Worm (Caenorhabditis elegans): ENCODE measurements around the gene C25H3.16.

C25H3.16 gene

ce11 chrII:5660736-5661734 is 5.1 kb upstream of the C25H3.16 start, which contains the start of the genes ift-43 and mdt-26 (continued):
- TF ChIP-seq zfp-3 (GFP tag; conservative IDR thresholded peaks at IDR 0.05), result 0 out of 2 replicates have a peak, but pooled peaks have one; percentile 36
- no peak for TF ChIP-seq F26F4.8 (GFP tag; conservative IDR thresholded peaks at IDR 0.05)
- peak; percentile 92 for TF ChIP-seq ctbp-1 (GFP tag; IDR thresholded peaks at IDR 0.05)
- no peak for TF ChIP-seq zfp-2 (tag; optimal IDR thresholded peaks at IDR 0.05)
- TF ChIP-seq gei-8 (GFP tag; optimal IDR thresholded peaks at IDR 0.05), result no peak
- no peak for TF ChIP-seq spr-3 (GFP tag; optimal IDR thresholded peaks at IDR 0.05)
- no peak for TF ChIP-seq skn-1 (tag; optimal IDR thresholded peaks at IDR 0.05)
- TF ChIP-seq unc-62 (GFP tag; optimal IDR thresholded peaks at IDR 0.05 in 1 of 2), result peak in 1 of 2 experiments; percentile 97
- TF ChIP-seq unc-62 (tag; optimal IDR thresholded peaks at IDR 0.05), result no peak
- TF ChIP-seq R02D3.7 (tag; optimal IDR thresholded peaks at IDR 0.05), result no peak
- TF ChIP-seq nhr-25 (tag; optimal IDR thresholded peaks at IDR 0.05; ENCODE audit: borderline replicate concordance, insufficient read depth), result peak; percentile 61
- TF ChIP-seq tra-1 (GFP tag; IDR thresholded peaks at IDR 0.05), result peak; percentile 46; the same call in 1 of the 2 replicates
- no peak for TF ChIP-seq ztf-7 (tag; optimal IDR thresholded peaks at IDR 0.05)
- peak; percentile 31 to 69 for TF ChIP-seq hif-1 (tag; optimal IDR thresholded peaks at IDR 0.05)
- peak; percentile 69 for TF ChIP-seq lim-7 (GFP tag; IDR thresholded peaks at IDR 0.05)
- peak; percentile 83 for TF ChIP-seq nhr-42 (GFP tag; IDR thresholded peaks at IDR 0.05)
- TF ChIP-seq ces-1 (GFP tag; optimal IDR thresholded peaks at IDR 0.05), result no peak
- TF ChIP-seq tag-97 (GFP tag; IDR thresholded peaks at IDR 0.05), result no peak
- peak; percentile 58; the same call in 1 of the 2 replicates for TF ChIP-seq saeg-2 (GFP tag; IDR thresholded peaks at IDR 0.05)
- TF ChIP-seq sdz-12 (GFP tag; optimal IDR thresholded peaks at IDR 0.05), result no peak
- peak; percentile 47 for TF ChIP-seq mxl-3 (GFP tag; optimal IDR thresholded peaks at IDR 0.05)
- peak; percentile 77 for TF ChIP-seq mep-1 (tag; optimal IDR thresholded peaks at IDR 0.05)
- peak; percentile 95 for TF ChIP-seq egl-43 (GFP tag; IDR thresholded peaks at IDR 0.05)
- no peak for TF ChIP-seq lin-15B (tag; optimal IDR thresholded peaks at IDR 0.05)
- peak; percentile 35 for TF ChIP-seq nhr-48 (tag; optimal IDR thresholded peaks at IDR 0.05)
- no peak for TF ChIP-seq zip-11 (GFP tag; IDR thresholded peaks at IDR 0.05)
- TF ChIP-seq fos-1 (tag; optimal IDR thresholded peaks at IDR 0.05), result no peak
- 0 out of 4 replicates have a peak, but pooled peaks of 1 of the 2 experiments have one; percentile 30 for TF ChIP-seq madf-5 (GFP tag; IDR thresholded peaks at IDR 0.05)
- TF ChIP-seq mdt-29 (GFP tag; IDR thresholded peaks at IDR 0.05), result peak; percentile 65; the same call in 1 of the 2 replicates
- no peak for TF ChIP-seq unc-130 (GFP tag; optimal IDR thresholded peaks at IDR 0.05)
- peak; percentile 75 for TF ChIP-seq snpc-1.2 (GFP tag; IDR thresholded peaks at IDR 0.05)
- peak; percentile 76 for TF ChIP-seq ceh-28 (tag; optimal IDR thresholded peaks at IDR 0.05)
- peak; percentile 76 for TF ChIP-seq rbr-2 (tag; optimal IDR thresholded peaks at IDR 0.05)
- TF ChIP-seq T20F7.1 (GFP tag; optimal IDR thresholded peaks at IDR 0.05), result no peak
- TF ChIP-seq nhr-237 (tag; optimal IDR thresholded peaks at IDR 0.05), result no peak
- no peak for TF ChIP-seq nhr-10 (tag; optimal IDR thresholded peaks at IDR 0.05)
- TF ChIP-seq Y75B8A.6 (GFP tag; IDR thresholded peaks at IDR 0.05), result peak; percentile 73; the same call in 1 of the 2 replicates
- peak; percentile 70 for TF ChIP-seq F37D6.2 (tag; optimal IDR thresholded peaks at IDR 0.05)
- 0 out of 2 replicates have a peak, but pooled peaks have one; percentile 42 for TF ChIP-seq vab-7 (GFP tag; IDR thresholded peaks at IDR 0.05)
- TF ChIP-seq lin-29 (GFP tag; IDR thresholded peaks at IDR 0.05), result peak; percentile 49; the same call in 1 of the 2 replicates
- TF ChIP-seq F44E2.7 (GFP tag; IDR thresholded peaks at IDR 0.05), result 0 out of 2 replicates have a peak, but pooled peaks have one; percentile 41
- TF ChIP-seq F49E8.2 (tag; optimal IDR thresholded peaks at IDR 0.05; ENCODE audit: borderline replicate concordance), result no peak
- peak; percentile 53 for TF ChIP-seq hlh-11 (tag; optimal IDR thresholded peaks at IDR 0.05)
- peak; percentile 31 for TF ChIP-seq duxl-1 (tag; optimal IDR thresholded peaks at IDR 0.05; ENCODE audit: poor library complexity)
- TF ChIP-seq ZK546.5 (tag; optimal IDR thresholded peaks at IDR 0.05), result peak in 1 of 2 experiments; percentile 3
- no peak for TF ChIP-seq nhr-6 (tag; optimal IDR thresholded peaks at IDR 0.05)
- TF ChIP-seq nhr-111 (GFP tag; optimal IDR thresholded peaks at IDR 0.05), result peak; percentile 21
- TF ChIP-seq daf-8 (GFP tag; IDR thresholded peaks at IDR 0.05), result no peak

Data from whole organism, L4 larva.